Worm (Caenorhabditis elegans) whole organism, young adult: ENCODE data around the gene vhp-1.

Experiments
- B0261.1 ChIP-seq: sonication (generic microtip); optimal IDR thresholded peaks from 2 replicates; lab custom pipeline; 2016; ENCODE audit warnings: mild to moderate bottlenecking, missing genetic modification characterization, moderate library complexity, missing compliant biosample characterization
- B0336.3 ChIP-seq: fragments of 200-800 bp; sonication (Bioruptor generic); IDR thresholded peaks from 2 replicates; pipeline ENCODE4 v1.3.6; 2022; ENCODE audit warnings: missing genetic modification characterization, missing compliant biosample characterization
- F37B4.10 ChIP-seq: fragments of 200-800 bp; sonication (Bioruptor generic); IDR thresholded peaks from 2 replicates; pipeline ENCODE4 v1.3.6; 2022; ENCODE audit warnings: missing genetic modification characterization, missing compliant biosample characterization
- F49E8.2 ChIP-seq: sonication (generic microtip); optimal IDR thresholded peaks from 3 replicates; lab custom pipeline; 2017; ENCODE audit warnings: missing genetic modification characterization, mild to moderate bottlenecking, missing compliant biosample characterization, antibody characterized with exemption, moderate library complexity; ENCODE audit not compliant: insufficient read depth
- F52B5.7 ChIP-seq: sonication (generic microtip); optimal IDR thresholded peaks from 2 replicates; lab custom pipeline; 2016; ENCODE audit warnings: mild to moderate bottlenecking, missing genetic modification characterization, missing compliant biosample characterization
- K11D2.4 ChIP-seq: fragments of 200-800 bp; sonication (Bioruptor generic); IDR thresholded peaks from 2 replicates; pipeline ENCODE4 v1.3.6; 2022; ENCODE audit warnings: missing genetic modification reagents, missing genetic modification characterization, missing compliant biosample characterization
- T07F8.4 ChIP-seq: sonication (generic microtip); optimal IDR thresholded peaks from 2 replicates; lab custom pipeline; 2016; ENCODE audit warnings: mild to moderate bottlenecking, missing genetic modification characterization, moderate library complexity, missing compliant biosample characterization
- Y53F4B.3 ChIP-seq: fragments of 200-800 bp; sonication (Bioruptor generic); IDR thresholded peaks from 2 replicates; pipeline ENCODE4 v1.3.6; 2022; ENCODE audit warnings: missing genetic modification reagents, missing genetic modification characterization, missing compliant biosample characterization
- Y67H2A.10 ChIP-seq: fragments of 200-800 bp; sonication (Bioruptor generic); conservative IDR thresholded peaks from 2 replicates; pipeline ENCODE4 v1.3.6; 2022; ENCODE audit warnings: missing genetic modification reagents, missing genetic modification characterization, missing compliant biosample characterization
- Y95B8A.8 ChIP-seq: fragments of 200-800 bp; sonication (Bioruptor generic); IDR thresholded peaks from 2 replicates; pipeline ENCODE4 v1.3.6; 2022; ENCODE audit warnings: missing genetic modification reagents, missing genetic modification characterization, missing compliant biosample characterization
- ZK185.1 ChIP-seq: sonication (generic microtip); optimal IDR thresholded peaks from 2 replicates; lab custom pipeline; 2016; ENCODE audit warnings: mild to moderate bottlenecking, missing genetic modification characterization, missing compliant biosample characterization; ENCODE audit not compliant: poor library complexity, severe bottlenecking
- akir-1 ChIP-seq: fragments of 200-800 bp; sonication (Bioruptor generic); optimal IDR thresholded peaks from 2 replicates; lab custom pipeline; 2018; ENCODE audit warnings: mild to moderate bottlenecking, missing genetic modification characterization, moderate library complexity, missing compliant biosample characterization
- ama-1 ChIP-seq, 3 experiments: fragments of 150-350 bp in 1 of 3; sonication (generic microtip) in 2 of 3; optimal IDR thresholded peaks; 2 replicates each; lab custom pipeline; 2014 to 2018; ENCODE audit warnings: missing biosample characterization in 2 of 3, missing genetic modification characterization in 2 of 3, missing genetic modification reagents in 2 of 3
- aptf-2 ChIP-seq: fragments of 200-800 bp; sonication (Bioruptor generic); conservative IDR thresholded peaks from 2 replicates; pipeline ENCODE4 v1.3.6; 2022; ENCODE audit warnings: missing genetic modification reagents, missing genetic modification characterization, missing compliant biosample characterization
- atf-7 ChIP-seq: sonication (generic microtip); optimal IDR thresholded peaks from 2 replicates; lab custom pipeline; 2017; ENCODE audit warnings: mild to moderate bottlenecking, missing genetic modification characterization, missing compliant biosample characterization
- bed-1 ChIP-seq: fragments of 200-800 bp; sonication (Bioruptor generic); IDR thresholded peaks from 2 replicates; pipeline ENCODE4 v1.3.6; 2022; ENCODE audit warnings: missing genetic modification reagents, missing genetic modification characterization, missing compliant biosample characterization
- bed-2 ChIP-seq: fragments of 200-800 bp; sonication (Bioruptor generic); IDR thresholded peaks from 2 replicates; pipeline ENCODE4 v1.3.6; 2022; ENCODE audit warnings: missing genetic modification reagents, missing genetic modification characterization, missing compliant biosample characterization
- ccch-3 ChIP-seq: fragments of 200-800 bp; sonication (Bioruptor generic); optimal IDR thresholded peaks from 2 replicates; lab custom pipeline; 2018; ENCODE audit warnings: mild to moderate bottlenecking, missing genetic modification characterization, missing compliant biosample characterization
- cebp-1 ChIP-seq, 2 experiments: fragments of 200-800 bp in 1 of 2; sonication (Bioruptor generic) in 1 of 2; sonication (generic microtip) in 1 of 2; IDR thresholded peaks in 1 of 2; optimal IDR thresholded peaks in 1 of 2; 2 replicates each; pipeline versions ENCODE4 v1.3.6 to Lab custom; 2017 to 2022; ENCODE audit warnings: missing compliant biosample characterization in 2 of 2, missing genetic modification characterization in 2 of 2, mild to moderate bottlenecking in 1 of 2, missing genetic modification reagents in 1 of 2, moderate library complexity in 1 of 2
- cebp-2 ChIP-seq: fragments of 200-800 bp; sonication (Bioruptor generic); IDR thresholded peaks from 2 replicates; pipeline ENCODE4 v1.3.6; 2022; ENCODE audit warnings: missing genetic modification characterization, missing compliant biosample characterization
- ceh-27 ChIP-seq: fragments of 200-800 bp; sonication (Bioruptor generic); optimal IDR thresholded peaks from 2 replicates; lab custom pipeline; 2018; ENCODE audit warnings: mild to moderate bottlenecking, missing genetic modification characterization, moderate library complexity, missing compliant biosample characterization
- ceh-79 ChIP-seq: sonication (generic microtip); optimal IDR thresholded peaks from 2 replicates; lab custom pipeline; 2017; ENCODE audit warnings: mild to moderate bottlenecking, missing genetic modification characterization, missing compliant biosample characterization
- dox-1 ChIP-seq: fragments of 200-800 bp; sonication (Bioruptor generic); IDR thresholded peaks from 2 replicates; pipeline ENCODE4 v1.3.6; 2022; ENCODE audit warnings: missing genetic modification reagents, missing genetic modification characterization, missing compliant biosample characterization
- fkh-3 ChIP-seq: sonication (generic microtip); optimal IDR thresholded peaks from 2 replicates; lab custom pipeline; 2016; ENCODE audit warnings: mild to moderate bottlenecking, missing genetic modification characterization, missing compliant biosample characterization
- hlh-12 ChIP-seq: sonication (generic microtip); optimal IDR thresholded peaks from 2 replicates; lab custom pipeline; 2016; ENCODE audit warnings: missing genetic modification characterization, missing compliant biosample characterization
- hlh-26 ChIP-seq: fragments of 200-800 bp; sonication (Bioruptor generic); conservative IDR thresholded peaks from 2 replicates; pipeline ENCODE4 v1.3.6; 2022; ENCODE audit warnings: missing genetic modification reagents, missing genetic modification characterization, missing compliant biosample characterization
- hmg-20 ChIP-seq: fragments of 200-800 bp; sonication (Bioruptor generic); IDR thresholded peaks from 2 replicates; pipeline ENCODE4 v1.3.6; 2022; ENCODE audit warnings: missing genetic modification reagents, missing genetic modification characterization, missing compliant biosample characterization
- hsf-1 ChIP-seq: fragments of 200-800 bp; sonication (Bioruptor generic); IDR thresholded peaks from 2 replicates; pipeline ENCODE4 v1.3.6; 2022; ENCODE audit warnings: missing genetic modification reagents, missing genetic modification characterization, missing compliant biosample characterization
- let-526 ChIP-seq: fragments of 200-800 bp; sonication (Bioruptor generic); IDR thresholded peaks from 2 replicates; pipeline ENCODE4 v1.3.6; 2022; ENCODE audit warnings: missing genetic modification reagents, missing genetic modification characterization, missing compliant biosample characterization
- let-607 ChIP-seq, 2 experiments: fragments of 200-800 bp in 1 of 2; sonication (Bioruptor generic) in 1 of 2; sonication (generic microtip) in 1 of 2; optimal IDR thresholded peaks; 2 replicates each; lab custom pipeline; 2016 to 2018; ENCODE audit warnings: mild to moderate bottlenecking in 2 of 2, missing compliant biosample characterization in 2 of 2, missing genetic modification characterization in 2 of 2, moderate library complexity in 2 of 2, missing genotype in 1 of 2
- lin-35 ChIP-seq, 3 experiments: fragments of 150-350 bp in 2 of 3; sonication (generic microtip) in 1 of 3; optimal IDR thresholded peaks; 2 replicates each; lab custom pipeline; 2014 to 2018; ENCODE audit warnings: missing biosample characterization in 3 of 3, missing genetic modification characterization in 3 of 3, missing genetic modification reagents in 3 of 3
- lin-54 ChIP-seq: fragments of 200-800 bp; sonication (Bioruptor generic); optimal IDR thresholded peaks from 2 replicates; lab custom pipeline; 2018; ENCODE audit warnings: mild to moderate bottlenecking, missing genetic modification characterization, missing compliant biosample characterization
- lsl-1 ChIP-seq: fragments of 200-800 bp; sonication (Bioruptor generic); optimal IDR thresholded peaks from 2 replicates; lab custom pipeline; 2018; ENCODE audit warnings: mild to moderate bottlenecking, missing genetic modification characterization, moderate library complexity, missing compliant biosample characterization
- mxl-1 ChIP-seq: sonication (generic microtip); optimal IDR thresholded peaks from 2 replicates; lab custom pipeline; 2016; ENCODE audit warnings: missing genetic modification characterization, missing compliant biosample characterization
- nfyb-1 ChIP-seq: fragments of 200-800 bp; sonication (Bioruptor generic); IDR thresholded peaks from 2 replicates; pipeline ENCODE4 v1.3.6; 2022; ENCODE audit warnings: missing genetic modification reagents, missing genetic modification characterization, missing compliant biosample characterization
- nhr-27 ChIP-seq: fragments of 200-800 bp; sonication (Bioruptor generic); optimal IDR thresholded peaks from 2 replicates; lab custom pipeline; 2018; ENCODE audit warnings: mild to moderate bottlenecking, missing genetic modification characterization, moderate library complexity, missing compliant biosample characterization
- pha-4 ChIP-seq: fragments of 150-350 bp; sonication (generic microtip); optimal IDR thresholded peaks from 2 replicates; lab custom pipeline; 2014; ENCODE audit warnings: missing biosample characterization, missing genetic modification reagents, missing genetic modification characterization
- sdz-38 ChIP-seq: sonication (generic microtip); optimal IDR thresholded peaks from 2 replicates; lab custom pipeline; 2016; ENCODE audit warnings: missing genotype, missing genetic modification characterization, missing compliant biosample characterization
- snpc-4 ChIP-seq, 5 experiments: fragments of 150-350 bp in 1 of 5; sonication (generic microtip) in 4 of 5; optimal IDR thresholded peaks; 2 replicates each; lab custom pipeline; 2014 to 2018; ENCODE audit warnings: missing genetic modification characterization in 5 of 5, missing biosample characterization in 3 of 5, antibody characterized with exemption in 2 of 5, mild to moderate bottlenecking in 2 of 5, missing compliant biosample characterization in 2 of 5, missing genotype in 2 of 5, moderate library complexity in 2 of 5, missing genetic modification reagents in 1 of 5
- tbp1 ChIP-seq: fragments of 200-800 bp; sonication (Bioruptor generic); optimal IDR thresholded peaks from 2 replicates; lab custom pipeline; 2018; ENCODE audit warnings: mild to moderate bottlenecking, missing genetic modification characterization, missing compliant biosample characterization
- xnd-1 ChIP-seq: sonication (generic microtip); optimal IDR thresholded peaks from 2 replicates; lab custom pipeline; 2016; ENCODE audit warnings: missing genotype, missing genetic modification reagents, missing genetic modification characterization, missing compliant biosample characterization
- zfh-2 ChIP-seq: fragments of 200-800 bp; sonication (Bioruptor generic); conservative IDR thresholded peaks from 2 replicates; pipeline ENCODE4 v1.3.6; 2022; ENCODE audit warnings: missing genetic modification reagents, missing genetic modification characterization, missing compliant biosample characterization
- zim-3 ChIP-seq: sonication (generic microtip); optimal IDR thresholded peaks from 2 replicates; lab custom pipeline; 2017; ENCODE audit warnings: mild to moderate bottlenecking, missing genetic modification characterization, moderate library complexity, missing compliant biosample characterization
- ztf-26 ChIP-seq: sonication (generic microtip); optimal IDR thresholded peaks from 2 replicates; lab custom pipeline; 2017; ENCODE audit warnings: missing genetic modification characterization, missing compliant biosample characterization
- ztf-28 ChIP-seq: fragments of 200-800 bp; sonication (Bioruptor generic); IDR thresholded peaks from 2 replicates; pipeline ENCODE4 v1.3.6; 2022; ENCODE audit warnings: missing genetic modification reagents, missing genetic modification characterization, missing compliant biosample characterization

Gene vhp-1

ce11 chrII:5358137-5358745 is 35.2 kb downstream of the vhp-1 start, which contains the start of the genes F09E5.11 and bmy-1 (continued):
- peak; percentile 69; the same call in 1 of the 2 replicates for TF ChIP-seq hmg-20
- TF ChIP-seq hsf-1 (GFP tag; lab: Robert Waterston, UW) = peak; percentile 73; the same call in 1 of the 2 replicates
- no peak for TF ChIP-seq zim-3 (tag; lab: Kevin White, UChicago)
- no peak for TF ChIP-seq sdz-38
- no peak for TF ChIP-seq xnd-1 (tag; lab: Kevin White, UChicago)
- no peak for TF ChIP-seq nhr-27 (tag; lab: Kevin White, UChicago)
- peak in 1 of 2 experiments; percentile 45 for TF ChIP-seq let-607 (tag; optimal IDR thresholded peaks at IDR 0.05; lab: Kevin White, UChicago)
- peak in 1 of 3 experiments; percentile 19 for TF ChIP-seq lin-35 (GFP tag; optimal IDR thresholded peaks at IDR 0.05; lab: Kevin White, UChicago)
- TF ChIP-seq mxl-1 (tag; lab: Kevin White, UChicago) = peak; percentile 23
- peak; percentile 91 for TF ChIP-seq ceh-27 (GFP tag; lab: Kevin White, UChicago)
- TF ChIP-seq Y95B8A.8 (GFP tag; lab: Robert Waterston, UW) = 0 out of 2 replicates have a peak, but pooled peaks have one; percentile 48
- peak; percentile 74 for TF ChIP-seq ccch-3
- peak; percentile 7 for TF ChIP-seq ztf-26 (tag; lab: Kevin White, UChicago)
- TF ChIP-seq T07F8.4 (tag; lab: Kevin White, UChicago) = no peak
- TF ChIP-seq Y53F4B.3 (GFP tag; lab: Robert Waterston, UW) = no peak
- TF ChIP-seq lin-54 (GFP tag; lab: Kevin White, UChicago) = peak; percentile 78
- peak; percentile 87 for TF ChIP-seq K11D2.4
- peak; percentile 81 for TF ChIP-seq cebp-1 (GFP tag; IDR thresholded peaks at IDR 0.05; lab: Robert Waterston, UW)
- peak; percentile 92 for TF ChIP-seq cebp-1 (tag; optimal IDR thresholded peaks at IDR 0.05; lab: Kevin White, UChicago)
- TF ChIP-seq ceh-79 (tag; lab: Kevin White, UChicago) = no peak
- TF ChIP-seq dox-1 (GFP tag; lab: Robert Waterston, UW) = peak; percentile 96
- TF ChIP-seq cebp-2 (GFP tag; lab: Robert Waterston, UW) = no peak
- no peak for TF ChIP-seq ama-1 (optimal IDR thresholded peaks at IDR 0.05; lab: Kevin White, UChicago)
- no peak for TF ChIP-seq ama-1 (GFP tag; optimal IDR thresholded peaks at IDR 0.05; lab: Kevin White, UChicago)
- peak; percentile 94 for TF ChIP-seq bed-2
- peak; percentile 64 for TF ChIP-seq tbp1
- TF ChIP-seq lsl-1 (GFP tag; lab: Kevin White, UChicago) = peak; percentile 71
- TF ChIP-seq akir-1 (GFP tag; lab: Kevin White, UChicago) = peak; percentile 73
- no peak for TF ChIP-seq hlh-12
- TF ChIP-seq fkh-3 = no peak
- no peak for TF ChIP-seq pha-4 (tag; lab: Kevin White, UChicago)
- TF ChIP-seq nfyb-1 (GFP tag; lab: Robert Waterston, UW) = peak; percentile 80
- TF ChIP-seq Y67H2A.10 (GFP tag; lab: Robert Waterston, UW) = peak; percentile 86
- peak; percentile 80 for TF ChIP-seq ZK185.1 (tag; lab: Kevin White, UChicago)
- 0 out of 2 replicates have a peak, but pooled peaks have one; percentile 73 for TF ChIP-seq bed-1 (GFP tag; lab: Robert Waterston, UW)
- TF ChIP-seq F52B5.7 (tag; lab: Kevin White, UChicago) = peak; percentile 49
- TF ChIP-seq F49E8.2 (tag; lab: Kevin White, UChicago) = peak; percentile 16
- TF ChIP-seq ztf-28 (GFP tag; lab: Robert Waterston, UW) = peak; percentile 77
- TF ChIP-seq zfh-2 (GFP tag; lab: Robert Waterston, UW) = peak; percentile 93
- TF ChIP-seq snpc-4 (GFP tag; optimal IDR thresholded peaks at IDR 0.05; lab: Kevin White, UChicago) = peak; percentile 29
- TF ChIP-seq snpc-4 (tag; optimal IDR thresholded peaks at IDR 0.05; lab: Kevin White, UChicago) = peak in 3 of 4 experiments; percentile 44 to 66 (median 63)
- TF ChIP-seq B0336.3 = peak; percentile 73
- TF ChIP-seq hlh-26 (GFP tag; lab: Robert Waterston, UW) = no peak
- TF ChIP-seq atf-7 (tag; lab: Kevin White, UChicago) = peak; percentile 81
- no peak for TF ChIP-seq F37B4.10 (GFP tag; lab: Robert Waterston, UW)
- peak; percentile 26 for TF ChIP-seq B0261.1 (tag; lab: Kevin White, UChicago)
- peak; percentile 83 for TF ChIP-seq aptf-2
- TF ChIP-seq let-526 (GFP tag; lab: Robert Waterston, UW) = peak; percentile 91
